Worm (Caenorhabditis elegans): ENCODE results near the gene K06B9.6.

The K06B9.6 gene

DNA sequence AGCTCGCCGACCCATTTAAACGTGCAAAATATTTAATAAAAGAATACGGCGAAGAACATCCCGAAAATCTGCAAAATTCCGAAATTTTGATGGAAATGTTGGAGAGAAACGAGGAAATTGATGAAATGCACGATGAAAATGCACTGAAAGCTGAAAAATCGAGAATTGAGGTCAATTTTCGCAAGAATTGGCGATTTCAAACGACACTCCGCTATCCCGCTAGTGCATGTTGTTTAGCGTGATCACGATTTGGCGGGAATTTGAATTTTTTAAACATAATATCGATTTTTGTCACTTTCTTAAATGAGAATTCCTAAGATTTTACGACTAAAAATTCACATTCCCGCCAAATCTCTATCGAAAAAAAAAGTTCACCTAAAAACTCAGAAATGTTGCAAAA, 19.1 kb downstream of the K06B9.6 start:
- TF ChIP-seq lir-3 (tag; optimal IDR thresholded peaks at IDR 0.05; ENCODE audit: poor library complexity): no peak
- no peak for TF ChIP-seq ceh-88 (GFP tag; IDR thresholded peaks at IDR 0.05)
- no peak for TF ChIP-seq isw-1 (GFP tag; IDR thresholded peaks at IDR 0.05)
- TF ChIP-seq dsc-1 (tag; optimal IDR thresholded peaks at IDR 0.05): no peak
- TF ChIP-seq Y116A8C.19 (tag; optimal IDR thresholded peaks at IDR 0.05; ENCODE audit: borderline replicate concordance): no peak
- TF ChIP-seq lin-15B (tag; optimal IDR thresholded peaks at IDR 0.05): peak; percentile 23
- TF ChIP-seq jun-1 (tag; optimal IDR thresholded peaks at IDR 0.05): no peak
- TF ChIP-seq efl-1 (optimal IDR thresholded peaks at IDR 0.05): peak; percentile 13 to 28
- TF ChIP-seq efl-1 (GFP tag; optimal IDR thresholded peaks at IDR 0.05 in 1 of 2): peak; percentile 29 to 91
- TF ChIP-seq xbp-1 (tag; optimal IDR thresholded peaks at IDR 0.05): no peak
- no peak for TF ChIP-seq unc-30 (tag; optimal IDR thresholded peaks at IDR 0.05)
- TF ChIP-seq vab-15 (tag; optimal IDR thresholded peaks at IDR 0.05): no peak
- TF ChIP-seq dpl-1 (GFP tag; optimal IDR thresholded peaks at IDR 0.05): peak in 1 of 3 experiments; percentile 10
- no peak for TF ChIP-seq C34B4.2 (tag; optimal IDR thresholded peaks at IDR 0.05)
- no peak for TF ChIP-seq nhr-28 (tag; optimal IDR thresholded peaks at IDR 0.05)

DNA sequence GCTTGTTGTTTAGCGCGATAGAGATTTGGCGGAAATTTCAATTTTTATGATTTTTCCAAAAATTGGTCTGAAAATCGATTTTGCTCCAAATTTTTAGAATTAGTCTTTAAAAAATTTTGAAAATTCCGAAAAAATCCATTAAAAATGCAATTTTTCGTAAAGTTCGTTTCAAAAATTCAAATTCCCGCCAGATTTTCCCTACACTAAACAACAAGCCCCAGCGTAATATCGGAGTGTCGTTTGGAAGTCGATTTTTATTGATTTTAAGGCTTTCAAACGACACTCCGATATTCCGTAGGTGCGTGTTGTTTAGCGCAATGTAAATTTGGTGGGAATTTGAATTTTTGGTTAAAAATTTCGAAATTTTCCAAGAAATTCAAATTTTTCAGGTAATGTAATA, 20.0 kb downstream of the K06B9.6 start:
- no peak for TF ChIP-seq aly-2 (tag; optimal IDR thresholded peaks at IDR 0.05)
- TF ChIP-seq dpl-1 (GFP tag; optimal IDR thresholded peaks at IDR 0.05): peak in 1 of 3 experiments; percentile 9
- TF ChIP-seq lin-39 (tag; optimal IDR thresholded peaks at IDR 0.05): no peak
- no peak for TF ChIP-seq ceh-82 (tag; optimal IDR thresholded peaks at IDR 0.05)
- TF ChIP-seq nhr-85 (tag): peak; percentile 33
- TF ChIP-seq efl-1 (optimal IDR thresholded peaks at IDR 0.05): no peak
- TF ChIP-seq efl-1 (GFP tag; optimal IDR thresholded peaks at IDR 0.05 in 1 of 2): peak; percentile 38 to 51
- TF ChIP-seq unc-130 (tag; optimal IDR thresholded peaks at IDR 0.05): no peak
- TF ChIP-seq pag-3 (tag; optimal IDR thresholded peaks at IDR 0.05; ENCODE audit: borderline replicate concordance, insufficient read depth): no peak

DNA sequence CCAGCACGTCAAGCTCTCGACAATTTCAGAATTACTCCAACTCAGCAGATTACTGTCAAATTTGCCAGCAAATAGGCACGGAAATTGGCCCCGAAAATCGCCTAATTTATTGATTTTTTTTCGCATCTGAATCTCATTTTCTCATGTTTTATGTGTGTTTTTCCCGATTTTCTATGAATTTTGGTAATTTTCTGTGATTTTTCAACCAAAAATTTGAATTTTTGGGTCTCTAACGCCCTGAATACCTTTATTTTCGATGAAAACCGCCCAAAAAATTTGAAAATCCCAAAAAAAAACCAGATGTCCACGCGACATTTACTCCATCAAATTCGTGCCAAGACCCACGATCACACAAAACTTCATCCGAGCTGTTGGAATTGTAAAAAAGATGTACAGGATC, 20.5 kb downstream of the K06B9.6 start, which contains the start of gene dnj-15:
Gene dnj-15 (plus strand): TSS at position 301 of the 400 bp plus-strand sequence.
- no peak for TF ChIP-seq hpl-2 (GFP tag; optimal IDR thresholded peaks at IDR 0.05)
- no peak for TF ChIP-seq pag-3 (tag; optimal IDR thresholded peaks at IDR 0.05; ENCODE audit: borderline replicate concordance, insufficient read depth)
- TF ChIP-seq ztf-4 (tag; optimal IDR thresholded peaks at IDR 0.05): no peak

DNA sequence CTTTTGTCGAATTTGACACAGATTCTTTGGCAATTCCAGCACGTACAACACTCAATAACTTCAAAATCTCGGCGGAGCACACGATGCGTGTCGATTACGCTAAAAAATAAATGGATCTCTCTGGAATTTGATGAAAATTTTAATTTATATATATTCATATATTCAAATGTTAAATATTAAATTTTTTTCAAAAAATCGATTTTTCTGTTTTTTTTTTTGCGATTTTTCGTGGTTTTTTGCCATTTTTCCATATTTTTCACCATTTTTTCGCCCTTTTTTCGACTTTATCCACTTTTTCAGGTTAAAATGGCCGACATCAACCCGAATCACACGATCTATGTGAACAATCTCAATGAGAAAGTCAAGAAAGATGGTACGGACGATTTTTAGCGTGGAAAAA, 22.8 kb downstream of the K06B9.6 start, which contains the start of gene rnp-3:
Gene rnp-3 (plus strand): TSS at position 301 of the 400 bp plus-strand sequence.
- TF ChIP-seq ces-1 (GFP tag; optimal IDR thresholded peaks at IDR 0.05) (no peak), lsy-2 (tag; optimal IDR thresholded peaks at IDR 0.05) (no peak), nhr-77 (tag; optimal IDR thresholded peaks at IDR 0.05) (no peak), lin-35 (GFP tag; optimal IDR thresholded peaks at IDR 0.05) (no peak), blmp-1 (tag; optimal IDR thresholded peaks at IDR 0.05) (no peak), mab-9 (GFP tag; IDR thresholded peaks at IDR 0.05) (no peak), C34B4.2 (tag; optimal IDR thresholded peaks at IDR 0.05) (no peak), C16A3.4 (tag; optimal IDR thresholded peaks at IDR 0.05) (no peak), dsc-1 (tag; optimal IDR thresholded peaks at IDR 0.05) (no peak), hlh-4 (tag; optimal IDR thresholded peaks at IDR 0.05) (no peak), fkh-8 (tag; optimal IDR thresholded peaks at IDR 0.05) (no peak), mef-2 (tag; optimal IDR thresholded peaks at IDR 0.05) (no peak), aha-1 (tag; optimal IDR thresholded peaks at IDR 0.05) (no peak), sptf-1 (tag; optimal IDR thresholded peaks at IDR 0.05) (no peak), nhr-85 (tag) (no peak)

DNA sequence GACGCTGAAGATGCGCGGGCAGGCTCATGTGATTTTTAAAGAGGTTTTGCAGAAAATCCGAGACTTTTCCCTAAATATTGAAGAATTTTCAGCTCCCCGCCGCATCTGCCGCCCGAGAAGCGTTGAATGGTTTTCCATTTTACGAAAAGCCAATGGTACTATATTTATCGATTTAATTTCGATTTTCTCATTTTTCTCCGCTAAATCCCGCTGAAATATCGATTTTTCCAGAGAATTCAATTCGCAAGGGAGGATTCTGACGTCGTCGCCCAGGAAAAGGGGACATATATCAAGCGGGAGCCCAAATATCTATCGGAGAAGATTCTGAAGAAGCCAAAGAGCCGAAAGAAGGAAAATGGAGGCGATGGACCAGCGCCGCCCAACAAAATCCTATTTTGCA, 24.4 kb downstream of the K06B9.6 start:
- no peak for TF ChIP-seq nhr-19 (GFP tag; conservative IDR thresholded peaks at IDR 0.05)
- no peak for TF ChIP-seq dsc-1 (tag; optimal IDR thresholded peaks at IDR 0.05)

All from whole organism, L1 larva.